Fruit fly (Drosophila melanogaster): ENCODE measurements around the gene Tango10.

Gene Tango10

DNA sequence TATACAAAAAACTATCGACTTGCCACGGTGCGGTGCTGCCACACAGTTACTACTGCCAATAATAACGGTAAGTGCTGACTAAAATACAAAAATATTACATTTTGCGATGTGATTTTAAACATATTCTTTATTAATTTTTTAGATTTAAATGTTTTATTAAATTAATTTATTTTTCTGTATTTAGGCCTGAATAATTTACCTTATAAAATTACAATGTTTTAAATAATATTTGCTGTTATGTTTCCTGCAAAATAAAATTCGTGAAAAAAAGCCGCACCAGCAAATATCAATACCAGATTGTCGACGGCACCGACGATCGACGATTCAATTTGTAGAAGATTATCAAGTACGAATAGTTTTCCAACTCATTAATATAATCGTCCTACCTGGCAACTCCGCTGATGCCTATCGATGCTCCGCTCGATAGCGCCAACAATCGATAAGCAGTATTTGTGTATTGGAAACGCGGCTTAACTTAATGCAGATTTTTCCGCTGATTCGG, 41.5 kb upstream of the Tango10 start, which contains the start of the genes Vlet and bif (continued):
- 0 out of 2 replicates have a peak, but pooled peaks have one; percentile 13 for TF ChIP-seq Ada2b (GFP tag; IDR thresholded peaks at IDR 0.05)
- TF ChIP-seq odd (GFP tag; optimal IDR thresholded peaks at IDR 0.05) = no peak
- TF ChIP-seq hbn (GFP tag; IDR thresholded peaks at IDR 0.05; ENCODE audit: partially characterized antibody) = peak; percentile 36; the same call in 1 of the 2 replicates
- peak; percentile 41 for TF ChIP-seq CG12104 (GFP tag; optimal IDR thresholded peaks at IDR 0.05)
- peak; percentile 67 for TF ChIP-seq CG2120 (GFP tag; optimal IDR thresholded peaks at IDR 0.05)
- no peak for TF ChIP-seq CG11696 (GFP tag; IDR thresholded peaks at IDR 0.05)
- peak; percentile 43; the same call in 2 of the 3 replicates for TF ChIP-seq CG34224 (GFP tag; IDR thresholded peaks at IDR 0.05; ENCODE audit: partially characterized antibody)
- peak; percentile 16 for TF ChIP-seq CG31388 (GFP tag; optimal IDR thresholded peaks at IDR 0.05)
- TF ChIP-seq CG12391 (tag; optimal IDR thresholded peaks at IDR 0.05) = peak; percentile 77
- TF ChIP-seq H2.0 (GFP tag; IDR thresholded peaks at IDR 0.05) = peak; percentile 53
- TF ChIP-seq Taf1 (GFP tag; IDR thresholded peaks at IDR 0.05) = no peak
- TF ChIP-seq bsh (GFP tag; optimal IDR thresholded peaks at IDR 0.05) = peak in 1 of 2 experiments; percentile 58
- peak; percentile 59; the same call in 1 of the 2 replicates for TF ChIP-seq unc-4 (GFP tag; IDR thresholded peaks at IDR 0.05; ENCODE audit: partially characterized antibody)
- TF ChIP-seq CG31441 (GFP tag; IDR thresholded peaks at IDR 0.05) = peak; percentile 78; the same call in 1 of the 2 replicates
- peak; percentile 69 for TF ChIP-seq CG17829 (tag; optimal IDR thresholded peaks at IDR 0.05)
- peak; percentile 76 for TF ChIP-seq grau (tag; optimal IDR thresholded peaks at IDR 0.05)
- no peak for TF ChIP-seq CG1603 (tag; optimal IDR thresholded peaks at IDR 0.05)
- TF ChIP-seq chm (GFP tag; IDR thresholded peaks at IDR 0.05) = no peak
- no peak for TF ChIP-seq Elba2 (GFP tag; optimal IDR thresholded peaks at IDR 0.05)
- TF ChIP-seq CG18619 (GFP tag; optimal IDR thresholded peaks at IDR 0.05) = peak; percentile 69
- peak; percentile 14 for TF ChIP-seq Sry-β (GFP tag; optimal IDR thresholded peaks at IDR 0.05)
- TF ChIP-seq al (GFP tag; IDR thresholded peaks at IDR 0.05) = peak; percentile 45
- no peak for TF ChIP-seq ftz-f1 (GFP tag; optimal IDR thresholded peaks at IDR 0.05)
- TF ChIP-seq sr (GFP tag; IDR thresholded peaks at IDR 0.05) = no peak
- TF ChIP-seq nerfin-1 (tag; optimal IDR thresholded peaks at IDR 0.05) = peak; percentile 25
- peak; percentile 69 for TF ChIP-seq Abd-B (GFP tag; optimal IDR thresholded peaks at IDR 0.05)
- peak; percentile 60 for TF ChIP-seq PHDP (tag; optimal IDR thresholded peaks at IDR 0.05)
- TF ChIP-seq bcd (GFP tag; optimal IDR thresholded peaks at IDR 0.05) = peak; percentile 65
- 0 out of 3 replicates have a peak, but pooled peaks have one; percentile 28 for TF ChIP-seq Doc3 (GFP tag; IDR thresholded peaks at IDR 0.05; ENCODE audit: partially characterized antibody)
- TF ChIP-seq Tbp (GFP tag; optimal IDR thresholded peaks at IDR 0.05) = no peak
- TF ChIP-seq CG7745 (tag; optimal IDR thresholded peaks at IDR 0.05) = no peak
- peak; percentile 73 for TF ChIP-seq BEAF-32 (GFP tag; optimal IDR thresholded peaks at IDR 0.05)
- TF ChIP-seq CG5180 (GFP tag; optimal IDR thresholded peaks at IDR 0.05) = peak; percentile 25
- peak; percentile 16 for TF ChIP-seq CG18764 (GFP tag; optimal IDR thresholded peaks at IDR 0.05)
- TF ChIP-seq prd (optimal IDR thresholded peaks at IDR 0.05) = no peak
- TF ChIP-seq prd (GFP tag; IDR thresholded peaks at IDR 0.05) = 0 out of 3 replicates have a peak, but pooled peaks have one; percentile 50
- peak; percentile 27 for TF ChIP-seq Myb (GFP tag; optimal IDR thresholded peaks at IDR 0.05)
- peak; percentile 50; the same call in 2 of the 3 replicates for TF ChIP-seq knrl (GFP tag; IDR thresholded peaks at IDR 0.05; ENCODE audit: partially characterized antibody)
- no peak for TF ChIP-seq sens-2 (GFP tag; IDR thresholded peaks at IDR 0.05)
- TF ChIP-seq CG13287 (GFP tag; IDR thresholded peaks at IDR 0.05; ENCODE audit: partially characterized antibody) = peak; percentile 62
- TF ChIP-seq CG12659 (GFP tag; optimal IDR thresholded peaks at IDR 0.05) = peak; percentile 71
- peak; percentile 7 for TF ChIP-seq CG1792 (GFP tag; optimal IDR thresholded peaks at IDR 0.05)
- TF ChIP-seq tx (GFP tag; optimal IDR thresholded peaks at IDR 0.05) = peak; percentile 29
- TF ChIP-seq kay (GFP tag; optimal IDR thresholded peaks at IDR 0.05) = peak; percentile 33
- peak; percentile 52 for TF ChIP-seq CG1602 (GFP tag; optimal IDR thresholded peaks at IDR 0.05)
- peak; percentile 84 for TF ChIP-seq CG14710 (tag; optimal IDR thresholded peaks at IDR 0.05)
- no peak for TF ChIP-seq peb (GFP tag; IDR thresholded peaks at IDR 0.05)
- no peak for TF ChIP-seq gfzf (GFP tag; optimal IDR thresholded peaks at IDR 0.05)
- peak; percentile 69 for TF ChIP-seq Fer3 (tag; optimal IDR thresholded peaks at IDR 0.05)
- TF ChIP-seq hth (optimal IDR thresholded peaks at IDR 0.05) = no peak
